Fruit fly (Drosophila melanogaster) whole organism: ENCODE measurements around the gene CG14329.

Source experiments
- CG8478 ChIP-seq: fragments of >200 bp; optimal IDR thresholded peaks from 2 replicates; lab custom pipeline; 2018; ENCODE audit warnings: inconsistent platforms
- Dll ChIP-seq: fragments of >200 bp; optimal IDR thresholded peaks from 2 replicates; lab custom pipeline; 2017
- EcR ChIP-seq, 2 experiments: fragments of >200 bp; optimal IDR thresholded peaks; 2 replicates each; lab custom pipeline; 2017; ENCODE audit warnings: missing biosample characterization in 2 of 2, missing genetic modification characterization in 2 of 2, missing genetic modification reagents in 2 of 2
- psq ChIP-seq: fragments of >200 bp; optimal IDR thresholded peaks from 2 replicates; lab custom pipeline; 2017
- usp ChIP-seq: fragments of >200 bp; optimal IDR thresholded peaks from 2 replicates; lab custom pipeline; 2017; ENCODE audit warnings: missing biosample characterization, missing genetic modification characterization, mixed read lengths

- no peak for TF ChIP-seq CG8478 (lab: Kevin White, UChicago)
- no peak for TF ChIP-seq Dll
- no peak for TF ChIP-seq psq
- TF ChIP-seq usp (GFP tag; lab: Kevin White, UChicago) = no peak
- TF ChIP-seq EcR (GFP tag; optimal IDR thresholded peaks at IDR 0.05; lab: Kevin White, UChicago) = no peak
Measured at dm6 chr3R:17647444-17647843, 38.3 kb downstream of the CG14329 start, which contains the start of gene CG14322.
